Worm (Caenorhabditis elegans) whole organism, L3 larva: ENCODE data around the gene alh-3.

Experiments
- ZK546.5 ChIP-seq: sonication (generic microtip); optimal IDR thresholded peaks from 2 replicates; lab custom pipeline; 2017; ENCODE audit warnings: missing biosample characterization, missing genetic modification characterization
- ceh-16 ChIP-seq: sonication (generic microtip); optimal IDR thresholded peaks from 2 replicates; lab custom pipeline; 2017; ENCODE audit warnings: missing biosample characterization, missing genetic modification characterization
- ceh-28 ChIP-seq: fragments of 150-350 bp; optimal IDR thresholded peaks from 2 replicates; lab custom pipeline; 2014; ENCODE audit warnings: missing biosample characterization, missing genetic modification reagents, missing genetic modification characterization
- ceh-9 ChIP-seq: sonication (generic microtip); optimal IDR thresholded peaks from 2 replicates; lab custom pipeline; 2018; ENCODE audit warnings: missing biosample characterization, missing genetic modification characterization
- daf-12 ChIP-seq: fragments of 150-350 bp; optimal IDR thresholded peaks from 2 replicates; lab custom pipeline; 2014; ENCODE audit warnings: missing biosample characterization, missing genetic modification reagents, missing genetic modification characterization
- egl-27 ChIP-seq: sonication (generic microtip); optimal IDR thresholded peaks from 4 replicates; lab custom pipeline; 2017; ENCODE audit warnings: missing biosample characterization, missing genetic modification reagents, missing genetic modification characterization
- elt-1 ChIP-seq: fragments of 150-350 bp; optimal IDR thresholded peaks from 2 replicates; lab custom pipeline; 2014; ENCODE audit warnings: missing biosample characterization, missing genetic modification characterization
- elt-2 ChIP-seq: sonication (generic microtip); optimal IDR thresholded peaks from 2 replicates; lab custom pipeline; 2016; ENCODE audit warnings: missing genetic modification reagents, mild to moderate bottlenecking, missing genetic modification characterization, missing compliant biosample characterization
- elt-3 ChIP-seq, 3 experiments: fragments of 150-350 bp in 1 of 3; sonication (generic microtip) in 2 of 3; optimal IDR thresholded peaks; 2 replicates in 2 of 3; 4 replicates in 1 of 3; lab custom pipeline; 2014 to 2017; ENCODE audit warnings: missing biosample characterization in 3 of 3, missing genetic modification characterization in 3 of 3
- eor-1 ChIP-seq, 2 experiments: fragments of 150-350 bp; optimal IDR thresholded peaks; 2 replicates each; lab custom pipeline; 2014 to 2018; ENCODE audit warnings: missing biosample characterization in 2 of 2, missing genetic modification characterization in 2 of 2
- fkh-10 ChIP-seq: sonication (generic microtip); optimal IDR thresholded peaks from 2 replicates; lab custom pipeline; 2017; ENCODE audit warnings: missing biosample characterization, missing genetic modification reagents, missing genetic modification characterization
- fkh-2 ChIP-seq: fragments of 150-350 bp; optimal IDR thresholded peaks from 2 replicates; lab custom pipeline; 2014; ENCODE audit warnings: missing biosample characterization, missing genetic modification reagents, missing genetic modification characterization
- fos-1 ChIP-seq: fragments of 150-350 bp; optimal IDR thresholded peaks from 2 replicates; lab custom pipeline; 2014; ENCODE audit warnings: missing biosample characterization, missing genetic modification characterization
- hmg-11 ChIP-seq: sonication (generic microtip); optimal IDR thresholded peaks from 2 replicates; lab custom pipeline; 2016; ENCODE audit warnings: missing genetic modification characterization, missing compliant biosample characterization
- jun-1 ChIP-seq: fragments of 150-350 bp; optimal IDR thresholded peaks from 2 replicates; lab custom pipeline; 2014; ENCODE audit warnings: missing biosample characterization, missing genetic modification reagents, missing genetic modification characterization
- lin-15B ChIP-seq: fragments of 150-350 bp; optimal IDR thresholded peaks from 2 replicates; lab custom pipeline; 2014; ENCODE audit warnings: missing biosample characterization, missing genetic modification characterization
- lin-39 ChIP-seq: fragments of 150-350 bp; optimal IDR thresholded peaks from 2 replicates; lab custom pipeline; 2018; ENCODE audit warnings: missing biosample characterization, missing genetic modification reagents, missing genetic modification characterization
- mml-1 ChIP-seq: fragments of 150-350 bp; sonication (generic microtip); optimal IDR thresholded peaks from 3 replicates; lab custom pipeline; 2014; ENCODE audit warnings: missing biosample characterization, missing genetic modification characterization
- nfya-1 ChIP-seq: sonication (generic microtip); optimal IDR thresholded peaks from 2 replicates; lab custom pipeline; 2017; ENCODE audit warnings: missing genetic modification characterization, mild to moderate bottlenecking, missing compliant biosample characterization, antibody characterized with exemption, moderate library complexity; ENCODE audit not compliant: insufficient read depth
- nhr-11 ChIP-seq: fragments of 150-350 bp; optimal IDR thresholded peaks from 2 replicates; lab custom pipeline; 2014; ENCODE audit warnings: missing biosample characterization, missing genetic modification characterization
- nhr-12 ChIP-seq: fragments of 150-350 bp; optimal IDR thresholded peaks from 2 replicates; lab custom pipeline; 2014; ENCODE audit warnings: missing biosample characterization, missing genetic modification characterization
- nhr-23 ChIP-seq: fragments of 150-350 bp; optimal IDR thresholded peaks from 2 replicates; lab custom pipeline; 2014; ENCODE audit warnings: missing biosample characterization, missing genetic modification reagents, missing genetic modification characterization
- nhr-237 ChIP-seq: fragments of 150-350 bp; optimal IDR thresholded peaks from 2 replicates; lab custom pipeline; 2014; ENCODE audit warnings: missing biosample characterization, missing genetic modification characterization
- nhr-25 ChIP-seq: sonication (generic microtip); optimal IDR thresholded peaks from 2 replicates; lab custom pipeline; 2017; ENCODE audit warnings: missing biosample characterization, missing genetic modification characterization
- nhr-28 ChIP-seq: fragments of 150-350 bp; optimal IDR thresholded peaks from 2 replicates; lab custom pipeline; 2014; ENCODE audit warnings: missing biosample characterization, missing genetic modification characterization
- nhr-43 ChIP-seq: sonication (generic microtip); optimal IDR thresholded peaks from 2 replicates; lab custom pipeline; 2016; ENCODE audit warnings: mild to moderate bottlenecking, missing genetic modification characterization, missing compliant biosample characterization; ENCODE audit not compliant: poor library complexity, severe bottlenecking
- nhr-67 ChIP-seq: fragments of 150-350 bp; optimal IDR thresholded peaks from 2 replicates; lab custom pipeline; 2014; ENCODE audit warnings: missing biosample characterization, missing genetic modification characterization
- nhr-76 ChIP-seq: fragments of 150-350 bp; sonication (generic microtip); optimal IDR thresholded peaks from 5 replicates; lab custom pipeline; 2014; ENCODE audit warnings: missing biosample characterization, missing genetic modification characterization
- pha-4 ChIP-seq: fragments of 150-350 bp; optimal IDR thresholded peaks from 2 replicates; lab custom pipeline; 2014; ENCODE audit warnings: missing biosample characterization, missing genetic modification reagents, missing genetic modification characterization
- pqm-1 ChIP-seq: fragments of 150-350 bp; optimal IDR thresholded peaks from 2 replicates; lab custom pipeline; 2017; ENCODE audit warnings: missing biosample characterization, missing genetic modification characterization, inconsistent platforms
- sea-2 ChIP-seq: fragments of 150-350 bp; sonication (generic microtip); optimal IDR thresholded peaks from 4 replicates; lab custom pipeline; 2014; ENCODE audit warnings: missing biosample characterization, missing genetic modification reagents, missing genetic modification characterization
- skn-1 ChIP-seq: fragments of 150-350 bp; optimal IDR thresholded peaks from 2 replicates; lab custom pipeline; 2014; ENCODE audit warnings: missing biosample characterization, missing genetic modification characterization
- tbx-2 ChIP-seq: sonication (generic microtip); optimal IDR thresholded peaks from 2 replicates; lab custom pipeline; 2016; ENCODE audit warnings: mild to moderate bottlenecking, missing genetic modification characterization, missing compliant biosample characterization
- unc-39 ChIP-seq: sonication (generic microtip); optimal IDR thresholded peaks from 4 replicates; lab custom pipeline; 2017; ENCODE audit warnings: missing biosample characterization, missing genetic modification characterization
- unc-62 ChIP-seq: fragments of 150-350 bp; sonication (generic microtip); optimal IDR thresholded peaks from 4 replicates; lab custom pipeline; 2014; ENCODE audit warnings: missing biosample characterization, missing genetic modification reagents, missing genetic modification characterization
- ztf-11 ChIP-seq: fragments of 150-350 bp; optimal IDR thresholded peaks from 2 replicates; lab custom pipeline; 2014; ENCODE audit warnings: missing biosample characterization, missing genetic modification characterization

The alh-3 gene

DNA sequence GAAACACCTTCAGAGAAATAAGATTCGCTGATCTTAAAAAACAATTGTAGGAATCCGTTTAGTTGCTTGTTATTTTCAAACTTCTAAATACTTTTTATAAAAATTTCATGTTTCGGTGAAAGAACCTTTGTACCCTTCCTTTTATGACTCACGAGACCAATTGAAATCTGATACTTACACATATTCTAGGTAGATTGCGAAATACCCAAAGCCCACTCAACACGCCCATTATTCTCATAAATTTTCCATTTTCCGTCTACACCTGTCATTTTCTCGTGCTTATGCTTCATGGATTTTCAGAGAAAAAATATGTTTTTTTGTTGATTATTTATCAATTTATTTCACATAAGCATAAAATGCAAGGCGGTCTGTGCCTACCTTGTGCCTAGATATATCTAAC, 16.0 kb upstream of the alh-3 start:
- TF ChIP-seq hmg-11: no peak
- TF ChIP-seq nhr-11 (tag; lab: Kevin White, UChicago): peak; percentile 40

DNA sequence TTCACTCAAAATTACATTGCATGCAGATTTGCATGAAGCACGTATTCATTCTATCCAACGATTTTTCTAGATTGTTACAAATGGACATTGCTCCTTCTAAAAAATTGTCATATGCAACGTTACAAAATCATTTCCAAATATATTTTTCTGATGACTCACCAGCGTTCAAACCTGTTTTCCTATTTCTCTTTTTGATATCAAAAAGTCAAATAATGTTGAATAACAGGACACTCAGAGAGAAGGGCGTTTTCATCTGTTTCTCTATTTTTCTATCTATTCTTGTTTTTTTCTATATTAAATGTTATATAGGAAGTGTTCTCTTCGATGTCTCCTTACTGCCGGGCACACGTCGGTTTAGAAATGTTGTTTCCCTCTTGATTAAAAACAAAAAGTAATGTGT, 15.5 kb upstream of the alh-3 start:
- TF ChIP-seq unc-39 (tag; lab: Kevin White, UChicago): no peak
- no peak for TF ChIP-seq skn-1 (tag; lab: Kevin White, UChicago)
- no peak for TF ChIP-seq nhr-67
- TF ChIP-seq mml-1 (tag; lab: Kevin White, UChicago): no peak
- TF ChIP-seq ceh-9 (tag; lab: Kevin White, UChicago): no peak
- TF ChIP-seq fkh-2: no peak
- TF ChIP-seq nhr-25 (tag; lab: Kevin White, UChicago): no peak
- no peak for TF ChIP-seq daf-12 (tag; lab: Kevin White, UChicago)
- TF ChIP-seq nhr-11 (tag; lab: Kevin White, UChicago): no peak
- TF ChIP-seq ztf-11 (tag; lab: Kevin White, UChicago): no peak
- no peak for TF ChIP-seq fkh-10 (GFP tag; lab: Kevin White, UChicago)
- TF ChIP-seq pha-4: no peak
- TF ChIP-seq nhr-237 (tag; lab: Kevin White, UChicago): no peak
- no peak for TF ChIP-seq egl-27
- TF ChIP-seq nhr-12: no peak
- no peak for TF ChIP-seq hmg-11
- no peak for TF ChIP-seq pqm-1 (tag; lab: Kevin White, UChicago)
- no peak for TF ChIP-seq ceh-28 (tag; lab: Kevin White, UChicago)
- no peak for TF ChIP-seq ceh-16 (tag; lab: Kevin White, UChicago)
- TF ChIP-seq nhr-28 (tag; lab: Kevin White, UChicago): no peak

DNA sequence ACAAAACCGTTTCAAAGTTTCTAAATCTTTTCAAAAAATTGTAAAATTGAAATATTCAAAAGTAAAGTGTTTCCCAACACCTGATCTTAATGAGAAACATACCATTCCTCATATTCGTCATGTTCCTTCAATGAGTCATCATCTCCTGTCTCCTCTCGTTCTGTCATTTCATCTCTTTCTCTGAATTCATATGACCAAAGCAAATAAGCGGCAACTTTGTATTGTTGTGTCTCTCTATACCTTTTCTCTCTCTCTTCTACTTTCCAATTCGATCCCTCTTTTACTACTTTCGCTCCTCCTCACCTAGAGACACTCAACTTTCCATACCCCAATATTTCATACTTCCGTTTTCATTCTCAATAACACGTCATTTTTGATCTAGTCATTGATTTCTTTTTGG, 14.1 kb upstream of the alh-3 start:
- TF ChIP-seq mml-1 (tag; lab: Kevin White, UChicago) (no peak), egl-27 (no peak), ceh-28 (tag; lab: Kevin White, UChicago) (no peak), ceh-16 (tag; lab: Kevin White, UChicago) (no peak), tbx-2 (tag; lab: Kevin White, UChicago) (no peak), fos-1 (no peak), hmg-11 (peak; percentile 48), nhr-23 (tag; lab: Kevin White, UChicago) (peak; percentile 54), unc-39 (tag; lab: Kevin White, UChicago) (no peak), nhr-76 (tag; lab: Kevin White, UChicago) (no peak), unc-62 (GFP tag; lab: Kevin White, UChicago) (no peak), pha-4 (peak; percentile 81), lin-39 (tag; lab: Kevin White, UChicago) (no peak), elt-2 (tag; lab: Kevin White, UChicago) (no peak), lin-15B (tag; lab: Kevin White, UChicago) (no peak), nhr-25 (tag; lab: Kevin White, UChicago) (peak; percentile 20), elt-3 (tag; optimal IDR thresholded peaks at IDR 0.05; lab: Kevin White, UChicago) (no peak), jun-1 (tag; lab: Kevin White, UChicago) (peak; percentile 10), eor-1 (tag; optimal IDR thresholded peaks at IDR 0.05; lab: Kevin White, UChicago) (no peak), nfya-1 (tag; lab: Kevin White, UChicago) (peak; percentile 1)

DNA sequence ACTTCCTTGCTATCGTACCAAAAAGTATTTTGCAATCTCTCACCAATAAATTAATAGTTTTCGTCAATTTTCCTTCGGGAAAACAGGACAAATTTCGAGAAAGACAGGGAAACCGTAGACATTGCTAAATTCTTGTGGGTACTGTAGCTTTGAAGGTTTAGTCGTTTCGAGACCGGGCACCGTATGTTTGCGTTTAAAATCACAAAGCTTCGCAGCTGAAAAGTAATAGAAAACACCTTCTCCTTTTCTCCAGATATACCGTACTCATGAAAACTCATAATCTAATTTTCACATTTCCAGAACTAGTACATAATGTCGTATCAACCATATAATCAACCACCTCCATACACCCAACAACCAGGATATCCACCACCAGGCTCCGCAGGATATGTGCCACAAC, 13.4 kb upstream of the alh-3 start, which contains the start of gene F13H10.6:
TSS of gene F13H10.6 (plus strand) at position 301 of the 400 bp plus-strand sequence.
- TF ChIP-seq nhr-12 (no peak), elt-1 (tag; lab: Kevin White, UChicago) (no peak), sea-2 (GFP tag; lab: Kevin White, UChicago) (no peak), nhr-43 (tag; lab: Kevin White, UChicago) (no peak), ceh-9 (tag; lab: Kevin White, UChicago) (no peak), nhr-11 (tag; lab: Kevin White, UChicago) (no peak), elt-3 (tag; optimal IDR thresholded peaks at IDR 0.05; lab: Kevin White, UChicago) (no peak), skn-1 (tag; lab: Kevin White, UChicago) (no peak), ZK546.5 (tag; lab: Kevin White, UChicago) (no peak), pqm-1 (tag; lab: Kevin White, UChicago) (no peak), unc-62 (GFP tag; lab: Kevin White, UChicago) (no peak), nhr-25 (tag; lab: Kevin White, UChicago) (no peak), eor-1 (tag; optimal IDR thresholded peaks at IDR 0.05; lab: Kevin White, UChicago) (no peak), mml-1 (tag; lab: Kevin White, UChicago) (no peak), nhr-67 (no peak)
- TF ChIP-seq, all 47 proteins: peak for 0
